Worm (Caenorhabditis elegans) whole organism, young adult: Measurements from ENCODE around the gene sri-24.

Experiments
- B0019.2 ChIP-seq: fragments of 200-800 bp; sonication (Bioruptor generic); conservative IDR thresholded peaks from 2 replicates; pipeline ENCODE4 v1.3.6; 2022; ENCODE audit warnings: missing genetic modification reagents, missing genetic modification characterization, missing compliant biosample characterization
- B0261.1 ChIP-seq: sonication (generic microtip); optimal IDR thresholded peaks from 2 replicates; lab custom pipeline; 2016; ENCODE audit warnings: mild to moderate bottlenecking, missing genetic modification characterization, moderate library complexity, missing compliant biosample characterization
- C06A6.2 ChIP-seq: fragments of 200-800 bp; sonication (Bioruptor generic); conservative IDR thresholded peaks from 2 replicates; pipeline ENCODE4 v1.3.6; 2022; ENCODE audit warnings: missing genetic modification characterization, missing compliant biosample characterization
- D2030.7 ChIP-seq: fragments of 200-800 bp; sonication (Bioruptor generic); IDR thresholded peaks from 2 replicates; pipeline ENCODE4 v1.3.6; 2022; ENCODE audit warnings: missing genetic modification reagents, missing genetic modification characterization, missing compliant biosample characterization
- F10E7.11 ChIP-seq: sonication (generic microtip); optimal IDR thresholded peaks from 2 replicates; lab custom pipeline; 2017; ENCODE audit warnings: mild to moderate bottlenecking, missing genetic modification characterization, moderate library complexity, missing compliant biosample characterization
- F55B11.4 ChIP-seq: sonication (generic microtip); optimal IDR thresholded peaks from 2 replicates; lab custom pipeline; 2016; ENCODE audit warnings: missing compliant biosample characterization, missing genetic modification characterization, borderline replicate concordance; ENCODE audit not compliant: insufficient read depth
- F57A8.1 ChIP-seq: fragments of 200-800 bp; sonication (Bioruptor generic); optimal IDR thresholded peaks from 2 replicates; lab custom pipeline; 2018; ENCODE audit warnings: mild to moderate bottlenecking, missing genetic modification characterization, moderate library complexity, missing compliant biosample characterization
- T26A5.8 ChIP-seq: sonication (generic microtip); optimal IDR thresholded peaks from 2 replicates; lab custom pipeline; 2016; ENCODE audit warnings: missing genetic modification characterization, missing compliant biosample characterization
- Y53F4B.3 ChIP-seq: fragments of 200-800 bp; sonication (Bioruptor generic); IDR thresholded peaks from 2 replicates; pipeline ENCODE4 v1.3.6; 2022; ENCODE audit warnings: missing genetic modification reagents, missing genetic modification characterization, missing compliant biosample characterization
- ZK185.1 ChIP-seq: sonication (generic microtip); optimal IDR thresholded peaks from 2 replicates; lab custom pipeline; 2016; ENCODE audit warnings: mild to moderate bottlenecking, missing genetic modification characterization, missing compliant biosample characterization; ENCODE audit not compliant: poor library complexity, severe bottlenecking
- aptf-2 ChIP-seq: fragments of 200-800 bp; sonication (Bioruptor generic); conservative IDR thresholded peaks from 2 replicates; pipeline ENCODE4 v1.3.6; 2022; ENCODE audit warnings: missing genetic modification reagents, missing genetic modification characterization, missing compliant biosample characterization
- atf-7 ChIP-seq: sonication (generic microtip); optimal IDR thresholded peaks from 2 replicates; lab custom pipeline; 2017; ENCODE audit warnings: mild to moderate bottlenecking, missing genetic modification characterization, missing compliant biosample characterization
- attf-6 ChIP-seq: fragments of 200-800 bp; sonication (Bioruptor generic); IDR thresholded peaks from 2 replicates; pipeline ENCODE4 v1.3.6; 2022; ENCODE audit warnings: missing genetic modification reagents, missing genetic modification characterization, missing compliant biosample characterization
- bed-1 ChIP-seq: fragments of 200-800 bp; sonication (Bioruptor generic); IDR thresholded peaks from 2 replicates; pipeline ENCODE4 v1.3.6; 2022; ENCODE audit warnings: missing genetic modification reagents, missing genetic modification characterization, missing compliant biosample characterization
- cebp-1 ChIP-seq, 2 experiments: fragments of 200-800 bp in 1 of 2; sonication (Bioruptor generic) in 1 of 2; sonication (generic microtip) in 1 of 2; IDR thresholded peaks in 1 of 2; optimal IDR thresholded peaks in 1 of 2; 2 replicates each; pipeline versions ENCODE4 v1.3.6 to Lab custom; 2017 to 2022; ENCODE audit warnings: missing compliant biosample characterization in 2 of 2, missing genetic modification characterization in 2 of 2, mild to moderate bottlenecking in 1 of 2, missing genetic modification reagents in 1 of 2, moderate library complexity in 1 of 2
- cebp-2 ChIP-seq: fragments of 200-800 bp; sonication (Bioruptor generic); IDR thresholded peaks from 2 replicates; pipeline ENCODE4 v1.3.6; 2022; ENCODE audit warnings: missing genetic modification characterization, missing compliant biosample characterization
- ceh-100 ChIP-seq: fragments of 200-800 bp; sonication (Bioruptor generic); IDR thresholded peaks from 2 replicates; pipeline ENCODE4 v1.3.6; 2022; ENCODE audit warnings: missing genetic modification reagents, missing genetic modification characterization, missing compliant biosample characterization
- ceh-40 ChIP-seq: fragments of 200-800 bp; sonication (Bioruptor generic); IDR thresholded peaks from 2 replicates; pipeline ENCODE4 v1.3.6; 2022; ENCODE audit warnings: missing genetic modification characterization, missing compliant biosample characterization
- chd-7 ChIP-seq: sonication (generic microtip); optimal IDR thresholded peaks from 2 replicates; lab custom pipeline; 2016; ENCODE audit warnings: mild to moderate bottlenecking, missing genetic modification characterization, moderate library complexity, missing compliant biosample characterization
- die-1 ChIP-seq: sonication (generic microtip); optimal IDR thresholded peaks from 2 replicates; lab custom pipeline; 2016; ENCODE audit warnings: missing genotype, mild to moderate bottlenecking, missing genetic modification characterization, missing compliant biosample characterization
- egl-18 ChIP-seq: fragments of 200-800 bp; sonication (Bioruptor generic); IDR thresholded peaks from 2 replicates; pipeline ENCODE4 v1.3.6; 2022; ENCODE audit warnings: missing genetic modification reagents, missing genetic modification characterization, missing compliant biosample characterization
- egl-44 ChIP-seq: fragments of 200-800 bp; sonication (Bioruptor generic); IDR thresholded peaks from 2 replicates; pipeline ENCODE4 v1.3.6; 2022; ENCODE audit warnings: missing genetic modification reagents, missing genetic modification characterization, missing compliant biosample characterization
- egrh-3 ChIP-seq: fragments of 200-800 bp; sonication (Bioruptor generic); IDR thresholded peaks from 2 replicates; pipeline ENCODE4 v1.3.6; 2022; ENCODE audit warnings: missing genetic modification reagents, missing genetic modification characterization, missing compliant biosample characterization
- ekl-4 ChIP-seq: fragments of 200-800 bp; sonication (Bioruptor generic); IDR thresholded peaks from 2 replicates; pipeline ENCODE4 v1.3.6; 2022; ENCODE audit warnings: missing genetic modification reagents, missing genetic modification characterization, missing compliant biosample characterization
- ets-4 ChIP-seq: fragments of 200-800 bp; sonication (Bioruptor generic); optimal IDR thresholded peaks from 2 replicates; lab custom pipeline; 2018; ENCODE audit warnings: mild to moderate bottlenecking, missing genetic modification characterization, missing compliant biosample characterization
- lag-1 ChIP-seq: fragments of 200-800 bp; sonication (Bioruptor generic); IDR thresholded peaks from 2 replicates; pipeline ENCODE4 v1.3.6; 2022; ENCODE audit warnings: missing genetic modification reagents, missing genetic modification characterization, missing compliant biosample characterization
- madf-10 ChIP-seq: sonication (generic microtip); optimal IDR thresholded peaks from 2 replicates; lab custom pipeline; 2016; ENCODE audit warnings: mild to moderate bottlenecking, missing genetic modification characterization, missing compliant biosample characterization
- madf-6 ChIP-seq: fragments of 200-800 bp; sonication (Bioruptor generic); IDR thresholded peaks from 2 replicates; pipeline ENCODE4 v1.3.6; 2022; ENCODE audit warnings: missing genetic modification reagents, missing genetic modification characterization, missing compliant biosample characterization
- madf-8 ChIP-seq: fragments of 200-800 bp; sonication (Bioruptor generic); conservative IDR thresholded peaks from 2 replicates; pipeline ENCODE4 v1.3.6; 2022; ENCODE audit warnings: missing genetic modification reagents, missing genetic modification characterization, missing compliant biosample characterization
- mxl-1 ChIP-seq: sonication (generic microtip); optimal IDR thresholded peaks from 2 replicates; lab custom pipeline; 2016; ENCODE audit warnings: missing genetic modification characterization, missing compliant biosample characterization
- nfyb-1 ChIP-seq: fragments of 200-800 bp; sonication (Bioruptor generic); IDR thresholded peaks from 2 replicates; pipeline ENCODE4 v1.3.6; 2022; ENCODE audit warnings: missing genetic modification reagents, missing genetic modification characterization, missing compliant biosample characterization
- nhr-179 ChIP-seq: sonication (generic microtip); optimal IDR thresholded peaks from 2 replicates; lab custom pipeline; 2016; ENCODE audit warnings: mild to moderate bottlenecking, missing genetic modification characterization, missing compliant biosample characterization
- pbrm-1 ChIP-seq: fragments of 200-800 bp; sonication (Bioruptor generic); IDR thresholded peaks from 2 replicates; pipeline ENCODE4 v1.3.6; 2022; ENCODE audit warnings: missing genetic modification reagents, missing genetic modification characterization, missing compliant biosample characterization
- rcor-1 ChIP-seq: fragments of 200-800 bp; sonication (Bioruptor generic); IDR thresholded peaks from 2 replicates; pipeline ENCODE4 v1.3.6; 2022; ENCODE audit warnings: missing genetic modification reagents, missing genetic modification characterization, missing compliant biosample characterization
- rpc-1 ChIP-seq, 2 experiments: fragments of 150-350 bp in 1 of 2; sonication (generic microtip) in 1 of 2; optimal IDR thresholded peaks; 2 replicates each; lab custom pipeline; 2014 to 2018; ENCODE audit warnings: missing biosample characterization in 1 of 2, missing genetic modification characterization in 1 of 2, missing genetic modification reagents in 1 of 2, missing genotype in 1 of 2
- sdz-38 ChIP-seq: sonication (generic microtip); optimal IDR thresholded peaks from 2 replicates; lab custom pipeline; 2016; ENCODE audit warnings: missing genotype, missing genetic modification characterization, missing compliant biosample characterization
- snpc-3.4 ChIP-seq: sonication (generic microtip); optimal IDR thresholded peaks from 2 replicates; lab custom pipeline; 2017; ENCODE audit warnings: missing genetic modification characterization, mild to moderate bottlenecking, missing compliant biosample characterization, antibody characterized with exemption, moderate library complexity, missing genotype, missing genetic modification reagents
- snpc-4 ChIP-seq, 5 experiments: fragments of 150-350 bp in 1 of 5; sonication (generic microtip) in 4 of 5; optimal IDR thresholded peaks; 2 replicates each; lab custom pipeline; 2014 to 2018; ENCODE audit warnings: missing genetic modification characterization in 5 of 5, missing biosample characterization in 3 of 5, antibody characterized with exemption in 2 of 5, mild to moderate bottlenecking in 2 of 5, missing compliant biosample characterization in 2 of 5, missing genotype in 2 of 5, moderate library complexity in 2 of 5, missing genetic modification reagents in 1 of 5
- tbp1 ChIP-seq: fragments of 200-800 bp; sonication (Bioruptor generic); optimal IDR thresholded peaks from 2 replicates; lab custom pipeline; 2018; ENCODE audit warnings: mild to moderate bottlenecking, missing genetic modification characterization, missing compliant biosample characterization
- tbx-9 ChIP-seq: sonication (generic microtip); optimal IDR thresholded peaks from 2 replicates; lab custom pipeline; 2016; ENCODE audit warnings: borderline replicate concordance, missing genetic modification characterization, inconsistent platforms, missing compliant biosample characterization
- zfh-2 ChIP-seq: fragments of 200-800 bp; sonication (Bioruptor generic); conservative IDR thresholded peaks from 2 replicates; pipeline ENCODE4 v1.3.6; 2022; ENCODE audit warnings: missing genetic modification reagents, missing genetic modification characterization, missing compliant biosample characterization
- ztf-18 ChIP-seq: sonication (generic microtip); optimal IDR thresholded peaks from 2 replicates; lab custom pipeline; 2016; ENCODE audit warnings: missing genotype, mild to moderate bottlenecking, missing genetic modification characterization, missing compliant biosample characterization
- ztf-25 ChIP-seq: fragments of 200-800 bp; sonication (Bioruptor generic); IDR thresholded peaks from 2 replicates; pipeline ENCODE4 v1.3.6; 2022; ENCODE audit warnings: missing genetic modification reagents, missing genetic modification characterization, missing compliant biosample characterization
- ztf-26 ChIP-seq: sonication (generic microtip); optimal IDR thresholded peaks from 2 replicates; lab custom pipeline; 2017; ENCODE audit warnings: missing genetic modification characterization, missing compliant biosample characterization
- ztf-6 ChIP-seq: fragments of 200-800 bp; sonication (Bioruptor generic); IDR thresholded peaks from 2 replicates; pipeline ENCODE4 v1.3.6; 2022; ENCODE audit warnings: missing genetic modification reagents, missing genetic modification characterization, missing compliant biosample characterization

Gene sri-24

ce11 chrV:15184097-15185040, 27.6 kb upstream of the sri-24 start, which contains the start of gene Y75B12B.1 (continued):
- TF ChIP-seq madf-8 (peak; percentile 66), ztf-18 (tag; lab: Kevin White, UChicago) (no peak), lag-1 (no peak), B0019.2 (GFP tag; lab: Robert Waterston, UW) (no peak; the same call in 1 of the 2 replicates), snpc-3.4 (peak; percentile 66), zfh-2 (GFP tag; lab: Robert Waterston, UW) (no peak), rpc-1 (optimal IDR thresholded peaks at IDR 0.05; lab: Kevin White, UChicago) (no peak), rpc-1 (tag; optimal IDR thresholded peaks at IDR 0.05; lab: Kevin White, UChicago) (peak; percentile 10), ZK185.1 (tag; lab: Kevin White, UChicago) (no peak), pbrm-1 (GFP tag; lab: Robert Waterston, UW) (peak; percentile 69; the same call in 1 of the 2 replicates), die-1 (no peak), mxl-1 (tag; lab: Kevin White, UChicago) (no peak), egl-18 (GFP tag; lab: Robert Waterston, UW) (no peak), rcor-1 (peak; percentile 46), attf-6 (GFP tag; lab: Robert Waterston, UW) (no peak), madf-6 (GFP tag; lab: Robert Waterston, UW) (peak; percentile 94), T26A5.8 (tag; lab: Kevin White, UChicago) (no peak), D2030.7 (peak; percentile 89), C06A6.2 (GFP tag; lab: Robert Waterston, UW) (no peak), ztf-6 (GFP tag; lab: Robert Waterston, UW) (no peak), egrh-3 (no peak), bed-1 (no peak), madf-10 (tag; lab: Kevin White, UChicago) (no peak), ekl-4 (GFP tag; lab: Robert Waterston, UW) (0 out of 2 replicates have a peak, but pooled peaks have one; percentile 52), F55B11.4 (no peak), Y53F4B.3 (no peak), snpc-4 (GFP tag; optimal IDR thresholded peaks at IDR 0.05; lab: Kevin White, UChicago) (no peak), snpc-4 (tag; optimal IDR thresholded peaks at IDR 0.05; lab: Kevin White, UChicago) (peak in 1 of 4 experiments; percentile 25), chd-7 (tag; lab: Kevin White, UChicago) (no peak), nhr-179 (tag; lab: Kevin White, UChicago) (no peak), ztf-25 (GFP tag; lab: Robert Waterston, UW) (no peak), tbp1 (GFP tag; lab: Kevin White, UChicago) (peak; percentile 61), aptf-2 (GFP tag; lab: Robert Waterston, UW) (no peak), ceh-100 (GFP tag; lab: Robert Waterston, UW) (peak; percentile 79), nfyb-1 (no peak), F10E7.11 (tag; lab: Kevin White, UChicago) (no peak), egl-44 (GFP tag; lab: Robert Waterston, UW) (no peak), F57A8.1 (GFP tag; lab: Kevin White, UChicago) (no peak), cebp-1 (GFP tag; IDR thresholded peaks at IDR 0.05; lab: Robert Waterston, UW) (no peak), cebp-1 (tag; optimal IDR thresholded peaks at IDR 0.05; lab: Kevin White, UChicago) (no peak), cebp-2 (no peak), ets-4 (no peak), ztf-26 (tag; lab: Kevin White, UChicago) (no peak), sdz-38 (tag; lab: Kevin White, UChicago) (no peak), tbx-9 (tag; lab: Kevin White, UChicago) (no peak), atf-7 (tag; lab: Kevin White, UChicago) (no peak), ceh-40 (GFP tag; lab: Robert Waterston, UW) (no peak), B0261.1 (tag; lab: Kevin White, UChicago) (peak; percentile 20)
